Fruit fly (Drosophila melanogaster) whole organism, embryonic: Measurements from ENCODE around the gene Doc1.

ENCODE experiments used
- Atf6 ChIP-seq: fragments of 200-800 bp; sonication (Bioruptor generic); IDR thresholded peaks from 2 replicates; pipeline ENCODE4 v1.3.6; 2022; ENCODE audit warnings: missing biosample characterization, missing genetic modification characterization
- CG10147 ChIP-seq: fragments of 200-800 bp; sonication (Bioruptor generic); optimal IDR thresholded peaks from 2 replicates; lab custom pipeline; 2019; ENCODE audit warnings: missing biosample characterization, mild to moderate bottlenecking, missing genetic modification characterization, moderate library complexity
- CG10543 ChIP-seq: fragments of 200-800 bp; sonication (Bioruptor generic); optimal IDR thresholded peaks from 3 replicates; lab custom pipeline; 2017; ENCODE audit warnings: missing biosample characterization, mild to moderate bottlenecking, missing genetic modification characterization, moderate library complexity
- CG12299 ChIP-seq: fragments of 200-800 bp; sonication (Bioruptor generic); optimal IDR thresholded peaks from 2 replicates; lab custom pipeline; 2018; ENCODE audit warnings: missing biosample characterization, mild to moderate bottlenecking, missing genetic modification characterization
- CG12942 ChIP-seq: fragments of 200-800 bp; sonication (Bioruptor generic); optimal IDR thresholded peaks from 3 replicates; lab custom pipeline; 2016; ENCODE audit warnings: missing biosample characterization, missing genetic modification characterization
- CG13424 ChIP-seq: fragments of 200-800 bp; sonication (Bioruptor generic); optimal IDR thresholded peaks from 2 replicates; lab custom pipeline; 2019; ENCODE audit warnings: missing biosample characterization, mild to moderate bottlenecking, missing genetic modification characterization, moderate library complexity
- CG15011 ChIP-seq: fragments of 200-800 bp; sonication (Bioruptor generic); optimal IDR thresholded peaks from 3 replicates; lab custom pipeline; 2018; ENCODE audit warnings: missing biosample characterization, mild to moderate bottlenecking, missing genetic modification characterization
- CG15479 ChIP-seq: fragments of 200-800 bp; sonication (Bioruptor generic); optimal IDR thresholded peaks from 3 replicates; lab custom pipeline; 2019; ENCODE audit warnings: missing biosample characterization, mild to moderate bottlenecking, missing genetic modification characterization, moderate library complexity
- CG17359 ChIP-seq: fragments of 200-800 bp; sonication (Bioruptor generic); optimal IDR thresholded peaks from 3 replicates; lab custom pipeline; 2018; ENCODE audit warnings: missing biosample characterization, mild to moderate bottlenecking, missing genetic modification characterization, moderate library complexity
- CG17802 ChIP-seq: fragments of 200-800 bp; sonication (Bioruptor generic); optimal IDR thresholded peaks from 2 replicates; lab custom pipeline; 2018; ENCODE audit warnings: missing biosample characterization, mild to moderate bottlenecking, missing genetic modification characterization, moderate library complexity
- CG2129 ChIP-seq: fragments of 200-800 bp; sonication (Bioruptor generic); IDR thresholded peaks from 2 replicates; pipeline ENCODE4 v1.3.6; 2022; ENCODE audit warnings: missing biosample characterization, missing genetic modification characterization; ENCODE audit not compliant: partially characterized antibody
- CG30403 ChIP-seq: fragments of 200-800 bp; sonication (Bioruptor generic); optimal IDR thresholded peaks from 3 replicates; lab custom pipeline; 2016; ENCODE audit warnings: missing biosample characterization, missing genetic modification characterization
- CG3847 ChIP-seq: fragments of 200-800 bp; sonication (Bioruptor generic); IDR thresholded peaks from 2 replicates; pipeline ENCODE4 v1.3.6; 2022; ENCODE audit warnings: missing biosample characterization, missing genetic modification characterization
- CG4730 ChIP-seq: fragments of 200-800 bp; sonication (Bioruptor generic); IDR thresholded peaks from 2 replicates; pipeline ENCODE4 v1.3.6; 2022; ENCODE audit warnings: missing biosample characterization, missing genetic modification characterization
- CG8359 ChIP-seq: fragments of 200-800 bp; sonication (Bioruptor generic); optimal IDR thresholded peaks from 2 replicates; lab custom pipeline; 2017; ENCODE audit warnings: missing biosample characterization, mild to moderate bottlenecking, missing genetic modification characterization, borderline replicate concordance
- CG9215 ChIP-seq: fragments of 200-800 bp; sonication (Bioruptor generic); IDR thresholded peaks from 2 replicates; pipeline ENCODE4 v1.3.6; 2022; ENCODE audit warnings: missing biosample characterization, missing genetic modification characterization
- Dfd ChIP-seq, 2 experiments: fragments of >200 bp; optimal IDR thresholded peaks; 2 replicates each; lab custom pipeline; 2017; ENCODE audit warnings: missing biosample characterization in 2 of 2, missing genetic modification characterization in 2 of 2
- Doc2 ChIP-seq: fragments of 200-800 bp; sonication (Bioruptor generic); IDR thresholded peaks from 2 replicates; pipeline ENCODE4 v1.3.6; 2022; ENCODE audit warnings: missing biosample characterization, missing genetic modification characterization
- Doc3 ChIP-seq: fragments of 200-800 bp; sonication (Bioruptor generic); IDR thresholded peaks from 3 replicates; pipeline ENCODE4 v1.3.6; 2022; ENCODE audit warnings: missing biosample characterization, missing genetic modification characterization; ENCODE audit not compliant: partially characterized antibody
- Dref ChIP-seq: fragments of 200-800 bp; sonication (Bioruptor generic); IDR thresholded peaks from 2 replicates; pipeline ENCODE4 v1.3.6; 2022; ENCODE audit warnings: missing biosample characterization, missing genetic modification characterization
- Drgx ChIP-seq: fragments of 200-800 bp; sonication (Bioruptor generic); IDR thresholded peaks from 2 replicates; pipeline ENCODE4 v1.3.6; 2022; ENCODE audit warnings: missing biosample characterization, missing genetic modification characterization
- E2f2 ChIP-seq: fragments of 200-800 bp; sonication (Bioruptor generic); IDR thresholded peaks from 2 replicates; pipeline ENCODE4 v1.3.6; 2022; ENCODE audit warnings: missing biosample characterization, missing genetic modification characterization
- Ets65A ChIP-seq: fragments of 200-800 bp; sonication (Bioruptor generic); peaks from one replicate; lab custom pipeline; 2016; ENCODE audit warnings: missing biosample characterization, missing genetic modification characterization
- H15 ChIP-seq: fragments of 200-800 bp; sonication (Bioruptor generic); IDR thresholded peaks from 3 replicates; pipeline ENCODE4 v1.3.6; 2022; ENCODE audit warnings: missing biosample characterization, missing genetic modification characterization
- HLH54F ChIP-seq: fragments of 200-800 bp; sonication (Bioruptor generic); optimal IDR thresholded peaks from 3 replicates; lab custom pipeline; 2016; ENCODE audit warnings: missing biosample characterization, missing genetic modification characterization
- Hand ChIP-seq: fragments of 200-800 bp; sonication (Bioruptor generic); optimal IDR thresholded peaks from 2 replicates; lab custom pipeline; 2017; ENCODE audit warnings: mild to moderate bottlenecking, missing biosample characterization, missing genetic modification reagents, missing genetic modification characterization
- HmgD ChIP-seq: fragments of 200-800 bp; sonication (Bioruptor generic); optimal IDR thresholded peaks from 3 replicates; lab custom pipeline; 2016; ENCODE audit warnings: missing biosample characterization, missing genetic modification characterization
- Hsf ChIP-seq: fragments of 200-800 bp; sonication (Bioruptor generic); optimal IDR thresholded peaks from 3 replicates; lab custom pipeline; 2016; ENCODE audit warnings: missing biosample characterization, missing genetic modification characterization
- Max ChIP-seq: fragments of 200-800 bp; sonication (Bioruptor generic); optimal IDR thresholded peaks from 2 replicates; lab custom pipeline; 2016; ENCODE audit warnings: missing biosample characterization, mild to moderate bottlenecking, missing genetic modification characterization
- NfI ChIP-seq: fragments of 200-800 bp; sonication (Bioruptor generic); optimal IDR thresholded peaks from 3 replicates; lab custom pipeline; 2018; ENCODE audit warnings: missing biosample characterization, mild to moderate bottlenecking, missing genetic modification characterization, moderate library complexity
- TFAM ChIP-seq: fragments of 200-800 bp; sonication (Bioruptor generic); optimal IDR thresholded peaks from 2 replicates; lab custom pipeline; 2017; ENCODE audit warnings: missing biosample characterization, missing genetic modification characterization, inconsistent platforms
- ab ChIP-seq: fragments of 200-800 bp; sonication (Bioruptor generic); optimal IDR thresholded peaks from 2 replicates; lab custom pipeline; 2016; ENCODE audit warnings: missing biosample characterization, missing genetic modification characterization
- bbx ChIP-seq: fragments of 200-800 bp; sonication (Bioruptor generic); IDR thresholded peaks from 2 replicates; pipeline ENCODE4 v1.3.6; 2022; ENCODE audit warnings: missing biosample characterization, missing genetic modification characterization; ENCODE audit not compliant: partially characterized antibody
- cas ChIP-seq: fragments of 200-800 bp; sonication (Bioruptor generic); IDR thresholded peaks from 2 replicates; pipeline ENCODE4 v1.3.6; 2022; ENCODE audit warnings: missing biosample characterization, missing genetic modification characterization
- ci ChIP-seq: fragments of 200-800 bp; sonication (Bioruptor generic); IDR thresholded peaks from 3 replicates; pipeline ENCODE4 v1.3.6; 2022; ENCODE audit warnings: missing biosample characterization, missing genetic modification characterization
- crc ChIP-seq: fragments of 200-800 bp; sonication (Bioruptor generic); optimal IDR thresholded peaks from 2 replicates; lab custom pipeline; 2016; ENCODE audit warnings: missing biosample characterization, missing genetic modification characterization
- dan ChIP-seq: fragments of 200-800 bp; sonication (Bioruptor generic); IDR thresholded peaks from 2 replicates; pipeline ENCODE4 v1.3.6; 2022; ENCODE audit warnings: missing biosample characterization, missing genetic modification characterization
- disco-r ChIP-seq: fragments of 200-800 bp; sonication (Bioruptor generic); optimal IDR thresholded peaks from 2 replicates; lab custom pipeline; 2016; ENCODE audit warnings: missing biosample characterization, missing genetic modification characterization
- dpn ChIP-seq, 2 experiments: fragments of 200-800 bp; sonication (Bioruptor generic); optimal IDR thresholded peaks; 3 replicates each; lab custom pipeline; 2016; ENCODE audit warnings: missing biosample characterization in 2 of 2, missing genetic modification characterization in 2 of 2
- dysf ChIP-seq: fragments of 200-800 bp; sonication (Bioruptor generic); IDR thresholded peaks from 3 replicates; pipeline ENCODE4 v1.3.6; 2022; ENCODE audit warnings: missing biosample characterization, missing genetic modification characterization
- emc ChIP-seq: fragments of 200-800 bp; sonication (Bioruptor generic); optimal IDR thresholded peaks from 2 replicates; lab custom pipeline; 2016; ENCODE audit warnings: missing biosample characterization, missing genetic modification characterization
- eve ChIP-seq, 2 experiments: fragments of >200 bp; optimal IDR thresholded peaks; 2 replicates each; lab custom pipeline; 2017; ENCODE audit warnings: missing biosample characterization in 2 of 2, missing genetic modification characterization in 2 of 2
- gce ChIP-seq: fragments of 200-800 bp; sonication (Bioruptor generic); IDR thresholded peaks from 3 replicates; pipeline ENCODE4 v1.3.6; 2022; ENCODE audit warnings: missing biosample characterization, missing genetic modification characterization
- h ChIP-seq: fragments of >200 bp; optimal IDR thresholded peaks from 2 replicates; lab custom pipeline; 2017
- hth ChIP-seq: fragments of >200 bp; optimal IDR thresholded peaks from 2 replicates; lab custom pipeline; 2017; ENCODE audit warnings: inconsistent platforms
- jigr1 ChIP-seq: fragments of 200-800 bp; sonication (Bioruptor generic); IDR thresholded peaks from 3 replicates; pipeline ENCODE4 v1.3.6; 2022; ENCODE audit warnings: missing biosample characterization, missing genetic modification characterization
- maf-S ChIP-seq: fragments of 200-800 bp; sonication (Bioruptor generic); optimal IDR thresholded peaks from 2 replicates; lab custom pipeline; 2016; ENCODE audit warnings: missing biosample characterization, missing genetic modification characterization
- nmo ChIP-seq: fragments of 200-800 bp; sonication (Bioruptor generic); optimal IDR thresholded peaks from 2 replicates; lab custom pipeline; 2018; ENCODE audit warnings: missing biosample characterization, mild to moderate bottlenecking, missing genetic modification characterization, moderate library complexity
- otp ChIP-seq: fragments of 200-800 bp; sonication (Bioruptor generic); IDR thresholded peaks from 3 replicates; pipeline ENCODE4, ENCODE4 v1.3.6; 2022; ENCODE audit warnings: missing biosample characterization, missing genetic modification characterization
- rib ChIP-seq: fragments of 200-800 bp; sonication (Bioruptor generic); IDR thresholded peaks from 2 replicates; pipeline ENCODE4 v1.3.6; 2022; ENCODE audit warnings: missing biosample characterization, missing genetic modification characterization
- ssp ChIP-seq: fragments of 200-800 bp; sonication (Bioruptor generic); IDR thresholded peaks from 2 replicates; pipeline ENCODE4 v1.3.6; 2022; ENCODE audit warnings: missing biosample characterization, missing genetic modification characterization
- zfh1 ChIP-seq: fragments of 200-800 bp; sonication (Bioruptor generic); IDR thresholded peaks from 3 replicates; pipeline ENCODE4 v1.3.6; 2022; ENCODE audit warnings: missing biosample characterization, missing genetic modification characterization

Gene Doc1

dm6 chr3L:9033999-9034626, 7.1 kb upstream of the Doc1 start (continued):
- TF ChIP-seq Max (GFP tag; lab: Kevin White, UChicago) (peak; percentile 56), Hsf (peak; percentile 6), CG30403 (GFP tag; lab: Kevin White, UChicago) (no peak), CG17802 (peak; percentile 0), cas (GFP tag; lab: Robert Waterston, UW) (no peak), CG10543 (GFP tag; lab: Kevin White, UChicago) (no peak), eve (GFP tag; optimal IDR thresholded peaks at IDR 0.05; lab: Kevin White, UChicago) (no peak), Drgx (peak; percentile 27; the same call in 1 of the 2 replicates), otp (GFP tag; lab: Robert Waterston, UW) (peak; percentile 72; the same call in 2 of the 3 replicates), E2f2 (GFP tag; lab: Robert Waterston, UW) (peak; percentile 50), CG12299 (tag; lab: Kevin White, UChicago) (no peak), CG17359 (peak; percentile 84), Ets65A (GFP tag; lab: Kevin White, UChicago) (no peak), ssp (GFP tag; lab: Robert Waterston, UW) (peak; percentile 63), ab (GFP tag; lab: Kevin White, UChicago) (no peak), H15 (GFP tag; lab: Robert Waterston, UW) (peak; percentile 70), rib (GFP tag; lab: Robert Waterston, UW) (no peak), Hand (no peak), CG2129 (GFP tag; lab: Robert Waterston, UW) (no peak), CG15479 (GFP tag; lab: Kevin White, UChicago) (no peak), crc (no peak), maf-S (no peak), CG13424 (tag; lab: Kevin White, UChicago) (peak; percentile 38), gce (GFP tag; lab: Robert Waterston, UW) (peak; percentile 81), emc (GFP tag; lab: Kevin White, UChicago) (no peak), bbx (no peak), dpn (GFP tag; optimal IDR thresholded peaks at IDR 0.05; lab: Kevin White, UChicago) (peak; percentile 23 to 25), CG9215 (GFP tag; lab: Robert Waterston, UW) (0 out of 2 replicates have a peak, but pooled peaks have one; percentile 6), CG4730 (GFP tag; lab: Robert Waterston, UW) (peak; percentile 59), dysf (GFP tag; lab: Robert Waterston, UW) (peak; percentile 62; the same call in 2 of the 3 replicates), HmgD (GFP tag; lab: Kevin White, UChicago) (no peak), NfI (GFP tag; lab: Kevin White, UChicago) (no peak), HLH54F (GFP tag; lab: Kevin White, UChicago) (no peak), Doc2 (GFP tag; lab: Robert Waterston, UW) (no peak), zfh1 (GFP tag; lab: Robert Waterston, UW) (peak; percentile 89), dan (GFP tag; lab: Robert Waterston, UW) (0 out of 2 replicates have a peak, but pooled peaks have one; percentile 51), CG12942 (no peak), nmo (GFP tag; lab: Kevin White, UChicago) (peak; percentile 66), ci (peak; percentile 83), Dref (GFP tag; lab: Robert Waterston, UW) (no peak), CG8359 (GFP tag; lab: Kevin White, UChicago) (peak; percentile 72), CG15011 (GFP tag; lab: Kevin White, UChicago) (peak; percentile 30), disco-r (GFP tag; lab: Kevin White, UChicago) (no peak), TFAM (GFP tag; lab: Kevin White, UChicago) (peak; percentile 41), CG3847 (GFP tag; lab: Robert Waterston, UW) (peak; percentile 42), Atf6 (GFP tag; lab: Robert Waterston, UW) (peak; percentile 16; the same call in 1 of the 2 replicates), jigr1 (GFP tag; lab: Robert Waterston, UW) (peak; percentile 43; the same call in 1 of the 3 replicates), Dfd (GFP tag; optimal IDR thresholded peaks at IDR 0.05; lab: Kevin White, UChicago) (no peak), hth (no peak), Doc3 (GFP tag; lab: Robert Waterston, UW) (no peak), CG10147 (peak; percentile 25), h (lab: Kevin White, UChicago) (no peak)
